Fruit fly (Drosophila melanogaster) whole organism, adult: ENCODE results near the gene TkR86C.

Experiments used
- CG11617 ChIP-seq: fragments of 200-800 bp; sonication (Bioruptor generic); optimal IDR thresholded peaks from 2 replicates; lab custom pipeline; 2017; ENCODE audit warnings: mild to moderate bottlenecking, missing biosample characterization, missing genetic modification reagents, missing genetic modification characterization
- CG12768 ChIP-seq: fragments of 200-800 bp; sonication (Bioruptor generic); optimal IDR thresholded peaks from 2 replicates; lab custom pipeline; 2017; ENCODE audit warnings: missing biosample characterization, missing genetic modification characterization, mild to moderate bottlenecking, moderate library complexity, missing genetic modification reagents
- CG14711 ChIP-seq: fragments of 200-800 bp; sonication (Bioruptor generic); optimal IDR thresholded peaks from 2 replicates; lab custom pipeline; 2018; ENCODE audit warnings: missing biosample characterization, mild to moderate bottlenecking, missing genetic modification characterization, moderate library complexity
- CG1620 ChIP-seq: fragments of 200-800 bp; sonication (Bioruptor generic); optimal IDR thresholded peaks from 2 replicates; lab custom pipeline; 2016; ENCODE audit warnings: missing biosample characterization, missing genetic modification characterization
- CG33017 ChIP-seq: fragments of 200-800 bp; sonication (Bioruptor generic); optimal IDR thresholded peaks from 2 replicates; lab custom pipeline; 2018; ENCODE audit warnings: missing biosample characterization, mild to moderate bottlenecking, missing genetic modification characterization, moderate library complexity
- CG5204 ChIP-seq: fragments of 200-800 bp; sonication (Bioruptor generic); optimal IDR thresholded peaks from 2 replicates; lab custom pipeline; 2016; ENCODE audit warnings: missing biosample characterization, missing genetic modification characterization
- CG7045 ChIP-seq: fragments of 200-800 bp; sonication (Bioruptor generic); optimal IDR thresholded peaks from 2 replicates; lab custom pipeline; 2017; ENCODE audit warnings: missing biosample characterization, mild to moderate bottlenecking, missing genetic modification characterization
- CG7101 ChIP-seq: fragments of 200-800 bp; sonication (Bioruptor generic); optimal IDR thresholded peaks from 2 replicates; lab custom pipeline; 2018; ENCODE audit warnings: missing biosample characterization, mild to moderate bottlenecking, missing genetic modification characterization, moderate library complexity
- Clk ChIP-seq: fragments of 200-800 bp; sonication (Bioruptor generic); optimal IDR thresholded peaks from 2 replicates; lab custom pipeline; 2017; ENCODE audit warnings: missing biosample characterization, missing genetic modification characterization
- Crg-1 ChIP-seq: fragments of 200-800 bp; sonication (Bioruptor generic); optimal IDR thresholded peaks from 2 replicates; lab custom pipeline; 2016; ENCODE audit warnings: missing biosample characterization, missing genetic modification characterization
- Hr96 ChIP-seq: fragments of 200-800 bp; sonication (Bioruptor generic); optimal IDR thresholded peaks from 2 replicates; lab custom pipeline; 2016; ENCODE audit warnings: missing biosample characterization, missing genetic modification characterization
- Mnt ChIP-seq: fragments of 200-800 bp; sonication (Bioruptor generic); optimal IDR thresholded peaks from 2 replicates; lab custom pipeline; 2016; ENCODE audit warnings: missing biosample characterization, mild to moderate bottlenecking, missing genetic modification characterization
- bab1 ChIP-seq: fragments of 200-800 bp; sonication (Bioruptor generic); optimal IDR thresholded peaks from 3 replicates; lab custom pipeline; 2019; ENCODE audit warnings: missing biosample characterization, mild to moderate bottlenecking, missing genetic modification characterization, moderate library complexity
- cic ChIP-seq: fragments of 200-800 bp; sonication (Bioruptor generic); optimal IDR thresholded peaks from 2 replicates; lab custom pipeline; 2017; ENCODE audit warnings: missing biosample characterization, mild to moderate bottlenecking, missing genetic modification characterization, moderate library complexity
- cnc ChIP-seq, 2 experiments: fragments of >200 bp; optimal IDR thresholded peaks; 2 replicates each; lab custom pipeline; 2017
- kay ChIP-seq: fragments of 200-800 bp; sonication (Bioruptor generic); peaks from one replicate; lab custom pipeline; 2016; ENCODE audit warnings: missing biosample characterization, missing genetic modification characterization, borderline replicate concordance
- ovo ChIP-seq: fragments of 200-800 bp; sonication (Bioruptor generic); optimal IDR thresholded peaks from 2 replicates; lab custom pipeline; 2016; ENCODE audit warnings: missing biosample characterization, missing genetic modification characterization
- pad ChIP-seq: fragments of 200-800 bp; sonication (Bioruptor generic); optimal IDR thresholded peaks from 3 replicates; lab custom pipeline; 2017; ENCODE audit warnings: missing biosample characterization, missing genetic modification characterization, mild to moderate bottlenecking, moderate library complexity, missing genetic modification reagents
- tj ChIP-seq: fragments of 200-800 bp; sonication (Bioruptor generic); optimal IDR thresholded peaks from 3 replicates; lab custom pipeline; 2017; ENCODE audit warnings: missing biosample characterization, mild to moderate bottlenecking, missing genetic modification characterization, moderate library complexity
- toe ChIP-seq: fragments of 200-800 bp; sonication (Bioruptor generic); optimal IDR thresholded peaks from 2 replicates; lab custom pipeline; 2016; ENCODE audit warnings: missing biosample characterization, missing genetic modification characterization

TkR86C gene

DNA sequence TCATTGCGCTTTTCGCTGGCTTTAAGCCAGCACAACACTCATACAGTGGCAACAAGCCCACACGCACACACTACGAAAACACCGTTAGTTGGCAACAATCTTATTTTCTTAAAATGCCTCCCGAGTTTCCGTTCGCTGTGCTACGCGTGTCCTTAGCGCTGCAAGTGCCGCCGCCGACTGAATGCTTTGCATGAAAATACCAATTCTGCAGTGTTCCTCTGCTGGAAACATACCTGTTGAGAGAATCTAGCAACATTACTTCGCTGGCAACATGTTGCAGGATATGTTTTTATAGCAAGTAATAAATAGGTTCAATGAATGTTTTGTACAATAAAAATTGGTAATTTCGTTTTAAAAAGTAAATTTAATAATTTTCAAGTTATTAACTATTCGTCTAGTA lies at the start of gene TkR86C:
Gene TkR86C, minus strand, starts transcription at position 168 of the 400 bp plus-strand sequence.
- TF ChIP-seq toe (GFP tag; lab: Kevin White, UChicago) (no peak), bab1 (GFP tag; lab: Kevin White, UChicago) (no peak), ovo (GFP tag; lab: Kevin White, UChicago) (no peak), CG33017 (no peak), CG14711 (tag; lab: Kevin White, UChicago) (no peak), CG11617 (GFP tag; lab: Kevin White, UChicago) (no peak)

DNA sequence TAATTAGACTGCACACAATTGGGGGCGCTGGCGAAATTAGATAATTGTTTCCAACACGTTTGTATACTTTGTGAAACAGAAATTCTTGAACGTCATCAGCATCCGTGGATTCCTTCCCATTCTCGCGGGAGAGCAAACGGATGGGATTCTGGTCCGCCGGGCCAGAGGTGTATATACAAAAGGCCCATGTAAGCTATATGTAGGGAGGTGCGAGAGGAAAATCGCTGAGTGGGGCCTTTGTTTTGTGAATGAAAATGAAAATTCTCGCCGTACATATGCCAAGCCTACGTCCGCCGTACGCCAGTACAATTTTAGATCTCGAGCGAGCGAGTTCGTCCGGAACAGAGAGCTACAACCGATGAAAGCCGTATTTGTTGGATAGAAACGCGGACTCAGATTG lies 41.6 kb upstream of the TkR86C start, which contains the start of gene CG14687:
Gene CG14687, plus strand, starts transcription at position 301 of the 400 bp plus-strand sequence.
- TF ChIP-seq bab1 (GFP tag; lab: Kevin White, UChicago) (no peak), pad (no peak), Mnt (GFP tag; lab: Kevin White, UChicago) (no peak), ovo (GFP tag; lab: Kevin White, UChicago) (no peak), CG7045 (GFP tag; lab: Kevin White, UChicago) (no peak), cnc (optimal IDR thresholded peaks at IDR 0.05; lab: Kevin White, UChicago) (no peak), CG14711 (tag; lab: Kevin White, UChicago) (no peak), CG1620 (GFP tag; lab: Kevin White, UChicago) (no peak), Clk (no peak), CG33017 (no peak), CG12768 (GFP tag; lab: Kevin White, UChicago) (no peak), kay (GFP tag; lab: Kevin White, UChicago) (no peak), CG7101 (no peak)

- TF ChIP-seq CG33017 (no peak), CG14711 (tag; lab: Kevin White, UChicago) (peak; percentile 38), ovo (GFP tag; lab: Kevin White, UChicago) (no peak), CG7101 (peak; percentile 33), CG11617 (GFP tag; lab: Kevin White, UChicago) (peak; percentile 45), CG1620 (GFP tag; lab: Kevin White, UChicago) (peak; percentile 76), Clk (peak; percentile 5), toe (GFP tag; lab: Kevin White, UChicago) (peak; percentile 73), pad (peak; percentile 58), bab1 (GFP tag; lab: Kevin White, UChicago) (peak; percentile 47), cnc (optimal IDR thresholded peaks at IDR 0.05; lab: Kevin White, UChicago) (no peak), CG7045 (GFP tag; lab: Kevin White, UChicago) (peak; percentile 47), Crg-1 (GFP tag; lab: Kevin White, UChicago) (peak; percentile 59), kay (GFP tag; lab: Kevin White, UChicago) (peak; percentile 39), tj (GFP tag; lab: Kevin White, UChicago) (no peak), CG12768 (GFP tag; lab: Kevin White, UChicago) (peak; percentile 2), CG5204 (peak; percentile 66), Hr96 (GFP tag; lab: Kevin White, UChicago) (peak; percentile 69), cic (GFP tag; lab: Kevin White, UChicago) (no peak), Mnt (GFP tag; lab: Kevin White, UChicago) (peak; percentile 75)
Measured at dm6 chr3R:10788186-10788585, 37.2 kb upstream of the TkR86C start, which contains the start of the genes Art1 and Mcm5. Art1 (minus strand) TSS chr3R:10788226. Mcm5 (plus strand) TSS chr3R:10788524.

DNA sequence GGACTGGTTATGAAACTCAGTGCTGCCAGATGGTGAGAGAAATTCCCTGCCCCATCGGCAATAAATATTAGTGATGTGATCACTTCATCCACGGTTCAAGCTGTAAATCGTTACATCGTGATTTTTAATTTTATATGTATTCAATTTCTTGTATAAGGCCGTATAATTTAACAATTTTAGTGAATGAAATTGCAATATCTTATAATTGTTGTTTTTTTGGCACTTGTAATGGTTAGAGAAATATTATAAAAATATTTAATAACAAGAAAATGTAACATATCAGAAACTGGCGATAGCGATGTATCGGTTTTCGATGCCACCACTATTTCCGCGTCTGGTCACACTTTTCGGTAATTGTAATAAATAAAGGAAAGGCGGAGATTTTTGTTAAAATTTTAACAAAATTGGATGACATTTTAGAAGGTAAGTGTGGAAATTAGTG lies 33.1 kb upstream of the TkR86C start, which contains the start of the genes mRpL37 and Rbp1:
Gene mRpL37, minus strand, starts transcription at position 35 of the 442 bp plus-strand sequence.
Gene Rbp1, plus strand, starts transcription at position 326 of the 442 bp plus-strand sequence.
- TF ChIP-seq CG11617 (GFP tag; lab: Kevin White, UChicago) = peak; percentile 71
- peak; percentile 71 for TF ChIP-seq CG7045 (GFP tag; lab: Kevin White, UChicago)
- peak; percentile 69 for TF ChIP-seq Mnt (GFP tag; lab: Kevin White, UChicago)
- peak; percentile 85 for TF ChIP-seq toe (GFP tag; lab: Kevin White, UChicago)
- peak; percentile 59 for TF ChIP-seq ovo (GFP tag; lab: Kevin White, UChicago)
- peak; percentile 77 for TF ChIP-seq bab1 (GFP tag; lab: Kevin White, UChicago)
- TF ChIP-seq CG1620 (GFP tag; lab: Kevin White, UChicago) = peak; percentile 73
- TF ChIP-seq kay (GFP tag; lab: Kevin White, UChicago) = peak; percentile 75
- TF ChIP-seq pad = peak; percentile 60
- TF ChIP-seq Clk = peak; percentile 28
- peak; percentile 62 for TF ChIP-seq CG12768 (GFP tag; lab: Kevin White, UChicago)
- no peak for TF ChIP-seq Hr96 (GFP tag; lab: Kevin White, UChicago)
- peak; percentile 73 for TF ChIP-seq CG7101
- TF ChIP-seq CG14711 (tag; lab: Kevin White, UChicago) = peak; percentile 71
- TF ChIP-seq cic (GFP tag; lab: Kevin White, UChicago) = no peak
- no peak for TF ChIP-seq cnc (optimal IDR thresholded peaks at IDR 0.05; lab: Kevin White, UChicago)
- TF ChIP-seq CG33017 = peak; percentile 13
- peak; percentile 57 for TF ChIP-seq CG5204
- peak; percentile 56 for TF ChIP-seq Crg-1 (GFP tag; lab: Kevin White, UChicago)
- peak; percentile 71 for TF ChIP-seq tj (GFP tag; lab: Kevin White, UChicago)

dm6 chr3R:10782167-10782566 lies 31.1 kb upstream of the TkR86C start, which contains the start of gene CG42633:
CG42633 (minus strand) TSS chr3R:10782267.
- no peak for TF ChIP-seq CG33017
- no peak for TF ChIP-seq CG1620 (GFP tag; lab: Kevin White, UChicago)
- no peak for TF ChIP-seq Mnt (GFP tag; lab: Kevin White, UChicago)
- no peak for TF ChIP-seq CG7045 (GFP tag; lab: Kevin White, UChicago)
- no peak for TF ChIP-seq kay (GFP tag; lab: Kevin White, UChicago)
- TF ChIP-seq CG11617 (GFP tag; lab: Kevin White, UChicago) = no peak
- no peak for TF ChIP-seq cic (GFP tag; lab: Kevin White, UChicago)
- TF ChIP-seq pad = no peak
- TF ChIP-seq Hr96 (GFP tag; lab: Kevin White, UChicago) = no peak
- TF ChIP-seq cnc (optimal IDR thresholded peaks at IDR 0.05; lab: Kevin White, UChicago) = no peak
- no peak for TF ChIP-seq tj (GFP tag; lab: Kevin White, UChicago)
- TF ChIP-seq Crg-1 (GFP tag; lab: Kevin White, UChicago) = no peak
